Fruit fly (Drosophila melanogaster): ENCODE results near the gene CG31797.

Gene CG31797

dm6 chr2L:19254079-19254478 is 8.0 kb downstream of the CG31797 start:
- TF ChIP-seq Ets98B (GFP tag; IDR thresholded peaks at IDR 0.05) (no peak), CG9948 (tag; optimal IDR thresholded peaks at IDR 0.05) (peak; percentile 35), Pif1B (GFP tag; optimal IDR thresholded peaks at IDR 0.05) (no peak), Pif1A (GFP tag; optimal IDR thresholded peaks at IDR 0.05) (peak; percentile 16), CG12605 (GFP tag; IDR thresholded peaks at IDR 0.05) (no peak), CG8159 (tag; optimal IDR thresholded peaks at IDR 0.05) (peak; percentile 64), CG10348 (GFP tag; IDR thresholded peaks at IDR 0.05) (no peak), EcR (GFP tag; optimal IDR thresholded peaks at IDR 0.05) (no peak), D1 (tag; optimal IDR thresholded peaks at IDR 0.05) (no peak), CG8301 (tag; optimal IDR thresholded peaks at IDR 0.05) (peak; percentile 10), CG13204 (GFP tag; optimal IDR thresholded peaks at IDR 0.05) (no peak), CG4496 (GFP tag; IDR thresholded peaks at IDR 0.05) (no peak), fd96Ca (GFP tag; IDR thresholded peaks at IDR 0.05) (peak; percentile 38; the same call in 1 of the 3 replicates), Snoo (tag; optimal IDR thresholded peaks at IDR 0.05) (no peak), gl (tag; optimal IDR thresholded peaks at IDR 0.05) (no peak), CG32121 (GFP tag; IDR thresholded peaks at IDR 0.05) (no peak), CG15710 (tag; optimal IDR thresholded peaks at IDR 0.05) (peak; percentile 39), CG34367 (tag; optimal IDR thresholded peaks at IDR 0.05) (peak; percentile 6), CG17806 (tag; optimal IDR thresholded peaks at IDR 0.05) (no peak), CG14655 (GFP tag; optimal IDR thresholded peaks at IDR 0.05) (peak; percentile 44), rn (GFP tag; IDR thresholded peaks at IDR 0.05) (no peak)

dm6 chr2L:19252410-19252809 is 9.6 kb downstream of the CG31797 start:
- TF ChIP-seq Pif1B (GFP tag; optimal IDR thresholded peaks at IDR 0.05) (peak; percentile 43), CG10348 (GFP tag; IDR thresholded peaks at IDR 0.05) (0 out of 2 replicates have a peak, but pooled peaks have one; percentile 45), CG8159 (tag; optimal IDR thresholded peaks at IDR 0.05) (peak; percentile 30), CG9948 (tag; optimal IDR thresholded peaks at IDR 0.05) (peak; percentile 11), Pif1A (GFP tag; optimal IDR thresholded peaks at IDR 0.05) (peak; percentile 50), gl (tag; optimal IDR thresholded peaks at IDR 0.05) (no peak), CG15710 (tag; optimal IDR thresholded peaks at IDR 0.05) (no peak), CG12605 (GFP tag; IDR thresholded peaks at IDR 0.05) (peak; percentile 58), CG13204 (GFP tag; optimal IDR thresholded peaks at IDR 0.05) (no peak), CG14655 (GFP tag; optimal IDR thresholded peaks at IDR 0.05) (peak; percentile 47), CG34367 (tag; optimal IDR thresholded peaks at IDR 0.05) (no peak), CG4496 (GFP tag; IDR thresholded peaks at IDR 0.05) (peak; percentile 80), EcR (GFP tag; optimal IDR thresholded peaks at IDR 0.05) (no peak), rn (GFP tag; IDR thresholded peaks at IDR 0.05) (peak; percentile 48; the same call in 1 of the 2 replicates), Snoo (tag; optimal IDR thresholded peaks at IDR 0.05) (no peak), D1 (tag; optimal IDR thresholded peaks at IDR 0.05) (no peak), CG8301 (tag; optimal IDR thresholded peaks at IDR 0.05) (peak; percentile 20), CG32121 (GFP tag; IDR thresholded peaks at IDR 0.05) (peak; percentile 79; the same call in 1 of the 2 replicates), fd96Ca (GFP tag; IDR thresholded peaks at IDR 0.05) (peak; percentile 80), Ets98B (GFP tag; IDR thresholded peaks at IDR 0.05) (peak; percentile 83), CG17806 (tag; optimal IDR thresholded peaks at IDR 0.05) (peak; percentile 21)

- TF ChIP-seq D1 (tag; optimal IDR thresholded peaks at IDR 0.05) (no peak), CG8301 (tag; optimal IDR thresholded peaks at IDR 0.05) (no peak), CG17806 (tag; optimal IDR thresholded peaks at IDR 0.05) (no peak), rn (GFP tag; IDR thresholded peaks at IDR 0.05) (no peak), CG10348 (GFP tag; IDR thresholded peaks at IDR 0.05) (no peak), CG13204 (GFP tag; optimal IDR thresholded peaks at IDR 0.05) (no peak), fd96Ca (GFP tag; IDR thresholded peaks at IDR 0.05) (no peak), gl (tag; optimal IDR thresholded peaks at IDR 0.05) (no peak), Ets98B (GFP tag; IDR thresholded peaks at IDR 0.05) (no peak), CG9948 (tag; optimal IDR thresholded peaks at IDR 0.05) (no peak)
These were observed 14.8 kb downstream of the CG31797 start for dm6 chr2L:19247245-19247644.

dm6 chr2L:19245655-19246255 is 16.3 kb downstream of the CG31797 start:
- no peak for TF ChIP-seq CG32121 (GFP tag; IDR thresholded peaks at IDR 0.05)
- TF ChIP-seq fd96Ca (GFP tag; IDR thresholded peaks at IDR 0.05), result no peak
- peak; percentile 11 for TF ChIP-seq CG8301 (tag; optimal IDR thresholded peaks at IDR 0.05)
- TF ChIP-seq CG4496 (GFP tag; IDR thresholded peaks at IDR 0.05), result no peak
- TF ChIP-seq CG10348 (GFP tag; IDR thresholded peaks at IDR 0.05), result no peak
- no peak for TF ChIP-seq CG12605 (GFP tag; IDR thresholded peaks at IDR 0.05)
- TF ChIP-seq CG13204 (GFP tag; optimal IDR thresholded peaks at IDR 0.05), result no peak
- no peak for TF ChIP-seq rn (GFP tag; IDR thresholded peaks at IDR 0.05)
- TF ChIP-seq CG34367 (tag; optimal IDR thresholded peaks at IDR 0.05), result peak; percentile 14
- peak; percentile 27 for TF ChIP-seq CG15710 (tag; optimal IDR thresholded peaks at IDR 0.05)
- no peak for TF ChIP-seq Ets98B (GFP tag; IDR thresholded peaks at IDR 0.05)
- TF ChIP-seq Snoo (tag; optimal IDR thresholded peaks at IDR 0.05), result no peak
- peak; percentile 20 for TF ChIP-seq CG14655 (GFP tag; optimal IDR thresholded peaks at IDR 0.05)
- peak; percentile 26 for TF ChIP-seq Pif1A (GFP tag; optimal IDR thresholded peaks at IDR 0.05)
- peak; percentile 18 for TF ChIP-seq CG17806 (tag; optimal IDR thresholded peaks at IDR 0.05)
- peak; percentile 53 for TF ChIP-seq CG8159 (tag; optimal IDR thresholded peaks at IDR 0.05)
- no peak for TF ChIP-seq gl (tag; optimal IDR thresholded peaks at IDR 0.05)
- no peak for TF ChIP-seq EcR (GFP tag; optimal IDR thresholded peaks at IDR 0.05)
- peak; percentile 30 for TF ChIP-seq CG9948 (tag; optimal IDR thresholded peaks at IDR 0.05)
- no peak for TF ChIP-seq D1 (tag; optimal IDR thresholded peaks at IDR 0.05)
- peak; percentile 25 for TF ChIP-seq Pif1B (GFP tag; optimal IDR thresholded peaks at IDR 0.05)

dm6 chr2L:19238669-19239068 is 23.4 kb downstream of the CG31797 start:
- TF ChIP-seq CG4496 (GFP tag; IDR thresholded peaks at IDR 0.05) (0 out of 3 replicates have a peak, but pooled peaks have one; percentile 41), CG14655 (GFP tag; optimal IDR thresholded peaks at IDR 0.05) (peak; percentile 2), D1 (tag; optimal IDR thresholded peaks at IDR 0.05) (no peak), CG10348 (GFP tag; IDR thresholded peaks at IDR 0.05) (no peak), fd96Ca (GFP tag; IDR thresholded peaks at IDR 0.05) (peak; percentile 48; the same call in 1 of the 3 replicates), Pif1A (GFP tag; optimal IDR thresholded peaks at IDR 0.05) (no peak)

All from whole organism, pupa.